Worm (Caenorhabditis elegans): ENCODE data around the gene T18D3.6.

The T18D3.6 gene

ce11 chrX:12425427-12425826 lies 24.3 kb upstream of the T18D3.6 start, which contains the start of gene T24D3.2 (continued):
- TF ChIP-seq dve-1 (tag; optimal IDR thresholded peaks at IDR 0.05; ENCODE audit: insufficient read depth): peak; percentile 10
- TF ChIP-seq nhr-6 (tag; optimal IDR thresholded peaks at IDR 0.05): no peak
- no peak for TF ChIP-seq D1046.2 (GFP tag; IDR thresholded peaks at IDR 0.05)
- no peak for TF ChIP-seq daf-8 (GFP tag; IDR thresholded peaks at IDR 0.05)
- no peak for TF ChIP-seq lir-3 (tag; optimal IDR thresholded peaks at IDR 0.05)
- TF ChIP-seq hmg-1.1 (GFP tag; IDR thresholded peaks at IDR 0.05): no peak
- no peak for TF ChIP-seq lin-13 (GFP tag; optimal IDR thresholded peaks at IDR 0.05)
- no peak for TF ChIP-seq zfp-3 (GFP tag; conservative IDR thresholded peaks at IDR 0.05)
- no peak for TF ChIP-seq zip-11 (GFP tag; IDR thresholded peaks at IDR 0.05)
- TF ChIP-seq lin-38 (GFP tag; IDR thresholded peaks at IDR 0.05): no peak
- peak; percentile 62; the same call in 1 of the 2 replicates for TF ChIP-seq ceh-20 (GFP tag; IDR thresholded peaks at IDR 0.05)
- peak; percentile 38 for TF ChIP-seq mxl-3 (GFP tag; optimal IDR thresholded peaks at IDR 0.05)
- TF ChIP-seq ztf-11 (tag; optimal IDR thresholded peaks at IDR 0.05): no peak
- no peak for TF ChIP-seq nhr-41 (GFP tag; IDR thresholded peaks at IDR 0.05)
- TF ChIP-seq duxl-1 (tag; optimal IDR thresholded peaks at IDR 0.05; ENCODE audit: poor library complexity): no peak
- TF ChIP-seq unc-62 (GFP tag; optimal IDR thresholded peaks at IDR 0.05 in 1 of 2): no peak
- TF ChIP-seq unc-62 (tag; optimal IDR thresholded peaks at IDR 0.05): no peak
- TF ChIP-seq nhr-48 (tag; optimal IDR thresholded peaks at IDR 0.05): peak; percentile 88
- TF ChIP-seq nhr-28 (tag; optimal IDR thresholded peaks at IDR 0.05): peak; percentile 90
- TF ChIP-seq spr-1 (tag; optimal IDR thresholded peaks at IDR 0.05): no peak
- no peak for TF ChIP-seq gei-8 (GFP tag; optimal IDR thresholded peaks at IDR 0.05)
- TF ChIP-seq F26F4.8 (GFP tag; conservative IDR thresholded peaks at IDR 0.05): no peak
- TF ChIP-seq R02D3.7 (tag; optimal IDR thresholded peaks at IDR 0.05): no peak
- no peak for TF ChIP-seq Y75B8A.6 (GFP tag; IDR thresholded peaks at IDR 0.05)
- no peak for TF ChIP-seq madf-9 (GFP tag; conservative IDR thresholded peaks at IDR 0.05)
- no peak for TF ChIP-seq Y105C5A.15 (GFP tag; IDR thresholded peaks at IDR 0.05)
- TF ChIP-seq daf-19 (GFP tag; conservative IDR thresholded peaks at IDR 0.05): no peak
- TF ChIP-seq nhr-10 (tag; optimal IDR thresholded peaks at IDR 0.05): peak; percentile 92
- TF ChIP-seq skn-1 (tag; optimal IDR thresholded peaks at IDR 0.05): no peak
- no peak for TF ChIP-seq ZK337.2 (GFP tag; IDR thresholded peaks at IDR 0.05)
- no peak for TF ChIP-seq nhr-42 (GFP tag; IDR thresholded peaks at IDR 0.05)
- no peak for TF ChIP-seq set-16 (GFP tag; IDR thresholded peaks at IDR 0.05)
- no peak for TF ChIP-seq Y5F2A.4 (GFP tag; optimal IDR thresholded peaks at IDR 0.05)
- TF ChIP-seq lim-7 (GFP tag; IDR thresholded peaks at IDR 0.05): no peak
- no peak for TF ChIP-seq ceh-28 (tag; optimal IDR thresholded peaks at IDR 0.05)
- no peak for TF ChIP-seq mdt-29 (GFP tag; IDR thresholded peaks at IDR 0.05)
- no peak for TF ChIP-seq F44E2.7 (GFP tag; IDR thresholded peaks at IDR 0.05)
- peak; percentile 74; the same call in 1 of the 2 replicates for TF ChIP-seq tra-1 (GFP tag; IDR thresholded peaks at IDR 0.05)
- TF ChIP-seq ceh-44 (GFP tag; IDR thresholded peaks at IDR 0.05): no peak
- no peak for TF ChIP-seq ces-1 (GFP tag; optimal IDR thresholded peaks at IDR 0.05)
- no peak for TF ChIP-seq aly-2 (tag; optimal IDR thresholded peaks at IDR 0.05)
- TF ChIP-seq nhr-111 (GFP tag; optimal IDR thresholded peaks at IDR 0.05): no peak
- no peak for TF ChIP-seq T20F7.1 (GFP tag; optimal IDR thresholded peaks at IDR 0.05)
- TF ChIP-seq nhr-77 (tag; optimal IDR thresholded peaks at IDR 0.05): peak; percentile 35
- TF ChIP-seq zag-1 (tag; optimal IDR thresholded peaks at IDR 0.05): no peak
- TF ChIP-seq unc-130 (GFP tag; optimal IDR thresholded peaks at IDR 0.05): no peak
- no peak for TF ChIP-seq F10B5.3 (tag; optimal IDR thresholded peaks at IDR 0.05)
- no peak for TF ChIP-seq mxl-2 (GFP tag; conservative IDR thresholded peaks at IDR 0.05)
- no peak for TF ChIP-seq ceh-62 (tag; optimal IDR thresholded peaks at IDR 0.05)
- no peak for TF ChIP-seq F37D6.2 (tag; optimal IDR thresholded peaks at IDR 0.05)
- no peak for TF ChIP-seq mes-2 (tag; optimal IDR thresholded peaks at IDR 0.05; ENCODE audit: poor library complexity, severe bottlenecking)
- TF ChIP-seq attf-4 (tag; optimal IDR thresholded peaks at IDR 0.05): no peak
- no peak for TF ChIP-seq hlh-30 (tag; optimal IDR thresholded peaks at IDR 0.05; ENCODE audit: insufficient read depth)

Measured in whole organism, L4 larva.